Fruit fly (Drosophila melanogaster) whole organism, pupa: ENCODE measurements around the gene Gdh.

Experiments used
- CG12605 ChIP-seq: fragments of 200-800 bp; sonication (Bioruptor generic); IDR thresholded peaks from 2 replicates; pipeline ENCODE4 v1.3.6; 2022; ENCODE audit warnings: missing biosample characterization, missing genetic modification characterization
- CG13204 ChIP-seq: fragments of 200-800 bp; sonication (Bioruptor generic); optimal IDR thresholded peaks from 2 replicates; lab custom pipeline; 2018; ENCODE audit warnings: missing biosample characterization, mild to moderate bottlenecking, missing genetic modification characterization, moderate library complexity
- CG14655 ChIP-seq: fragments of 200-800 bp; sonication (Bioruptor generic); optimal IDR thresholded peaks from 3 replicates; lab custom pipeline; 2017; ENCODE audit warnings: mild to moderate bottlenecking, missing biosample characterization, missing genetic modification reagents, missing genetic modification characterization
- CG15710 ChIP-seq: fragments of 200-800 bp; sonication (Bioruptor generic); optimal IDR thresholded peaks from 2 replicates; lab custom pipeline; 2018; ENCODE audit warnings: missing biosample characterization, mild to moderate bottlenecking, missing genetic modification characterization, moderate library complexity
- CG34367 ChIP-seq: fragments of 200-800 bp; sonication (Bioruptor generic); optimal IDR thresholded peaks from 2 replicates; lab custom pipeline; 2018; ENCODE audit warnings: missing biosample characterization, mild to moderate bottlenecking, missing genetic modification characterization
- CG9948 ChIP-seq: fragments of 200-800 bp; sonication (Bioruptor generic); optimal IDR thresholded peaks from 2 replicates; lab custom pipeline; 2018; ENCODE audit warnings: missing biosample characterization, mild to moderate bottlenecking, missing genetic modification characterization, moderate library complexity
- D1 ChIP-seq: fragments of 200-800 bp; sonication (Bioruptor generic); optimal IDR thresholded peaks from 2 replicates; lab custom pipeline; 2018; ENCODE audit warnings: missing biosample characterization, mild to moderate bottlenecking, missing genetic modification characterization, moderate library complexity
- Pif1A ChIP-seq: fragments of 200-800 bp; sonication (Bioruptor generic); optimal IDR thresholded peaks from 3 replicates; lab custom pipeline; 2016; ENCODE audit warnings: missing biosample characterization, missing genetic modification characterization
- Pif1B ChIP-seq: fragments of 200-800 bp; sonication (Bioruptor generic); optimal IDR thresholded peaks from 3 replicates; lab custom pipeline; 2016; ENCODE audit warnings: missing biosample characterization, missing genetic modification characterization
- Snoo ChIP-seq: fragments of 200-800 bp; sonication (Bioruptor generic); optimal IDR thresholded peaks from 3 replicates; lab custom pipeline; 2017; ENCODE audit warnings: missing biosample characterization, mild to moderate bottlenecking, missing genetic modification characterization, inconsistent platforms
- gl ChIP-seq: fragments of 200-800 bp; sonication (Bioruptor generic); optimal IDR thresholded peaks from 2 replicates; lab custom pipeline; 2018; ENCODE audit warnings: missing biosample characterization, mild to moderate bottlenecking, missing genetic modification characterization
- rn ChIP-seq: fragments of 200-800 bp; sonication (Bioruptor generic); IDR thresholded peaks from 2 replicates; pipeline ENCODE4 v1.3.6; 2022; ENCODE audit warnings: missing biosample characterization, missing genetic modification characterization

DNA sequence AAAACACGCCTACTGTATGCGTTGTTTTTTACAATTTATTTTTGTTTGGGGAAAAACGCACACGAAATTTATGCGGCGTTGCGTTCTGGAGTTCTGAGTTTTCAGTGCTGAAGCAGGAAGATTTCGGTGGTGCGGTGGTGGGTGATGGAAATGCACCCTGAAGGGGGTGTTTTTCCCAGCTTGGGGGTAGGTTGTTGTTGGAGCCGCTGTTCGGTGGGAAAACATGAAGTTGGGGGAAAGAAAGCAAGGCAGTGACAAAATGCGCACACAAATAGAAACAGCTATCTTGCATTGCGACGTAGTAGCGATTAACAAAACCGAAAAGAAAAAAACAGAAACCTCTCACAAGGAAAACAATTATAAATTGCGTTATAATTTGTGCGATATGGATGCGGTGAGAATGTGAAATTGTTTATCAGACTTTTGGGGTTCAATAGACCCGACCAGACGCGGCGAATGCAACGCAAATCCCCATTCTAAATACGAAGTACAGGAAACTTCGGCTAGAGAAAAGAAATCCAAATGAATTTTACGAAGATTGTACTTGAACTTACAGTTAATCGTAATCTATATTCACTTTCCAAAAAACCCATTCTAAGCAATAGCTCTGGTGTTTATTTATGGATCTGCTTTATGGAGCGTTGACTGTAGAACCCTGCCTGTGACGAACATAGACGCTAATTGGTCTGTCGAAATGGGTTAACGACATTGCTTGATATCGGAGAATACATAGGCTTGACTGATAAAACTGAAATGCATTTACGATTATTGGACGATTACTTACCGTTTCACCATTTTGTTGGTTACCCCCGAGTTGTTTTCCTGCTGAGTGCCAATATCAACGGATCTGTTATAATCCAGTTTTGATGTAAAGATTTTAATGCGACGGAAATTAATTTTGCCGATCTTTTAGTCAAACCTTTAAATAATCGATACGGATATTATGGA lies 54.4 kb downstream of the Gdh start:
- peak; percentile 40 for TF ChIP-seq Snoo (tag; lab: Kevin White, UChicago)
- no peak for TF ChIP-seq Pif1A (GFP tag; lab: Kevin White, UChicago)
- peak; percentile 2 for TF ChIP-seq CG15710 (tag; lab: Kevin White, UChicago)
- no peak for TF ChIP-seq CG34367 (tag; lab: Kevin White, UChicago)
- TF ChIP-seq Pif1B = no peak
- no peak for TF ChIP-seq D1 (tag; lab: Kevin White, UChicago)
- no peak for TF ChIP-seq gl (tag; lab: Kevin White, UChicago)
- no peak for TF ChIP-seq CG12605 (GFP tag; lab: Robert Waterston, UW)
- TF ChIP-seq CG14655 (GFP tag; lab: Kevin White, UChicago) = no peak
- 0 out of 2 replicates have a peak, but pooled peaks have one; percentile 24 for TF ChIP-seq rn (GFP tag; lab: Robert Waterston, UW)
- TF ChIP-seq CG9948 (tag; lab: Kevin White, UChicago) = no peak
- no peak for TF ChIP-seq CG13204
